Worm (Caenorhabditis elegans) whole organism, L4/young adult: ENCODE data around the gene srx-111.

Experiments
- W03F9.2 ChIP-seq: fragments of 150-350 bp; optimal IDR thresholded peaks from 2 replicates; lab custom pipeline; 2014; ENCODE audit warnings: missing biosample characterization, missing genetic modification characterization
- dao-5 ChIP-seq: sonication (generic microtip); optimal IDR thresholded peaks from 2 replicates; lab custom pipeline; 2016; ENCODE audit warnings: missing genotype, missing genetic modification characterization, moderate library complexity, missing compliant biosample characterization
- him-1 ChIP-seq: sonication (generic microtip); optimal IDR thresholded peaks from 2 replicates; lab custom pipeline; 2016; ENCODE audit warnings: missing genotype, missing genetic modification reagents, missing genetic modification characterization, missing compliant biosample characterization

- TF ChIP-seq him-1 (no peak), dao-5 (no peak), W03F9.2 (tag; lab: Kevin White, UChicago) (no peak)
Measured at ce11 chrII:3743684-3744200, 13.9 kb upstream of the srx-111 start, which contains the start of gene nta-1.
